Worm (Caenorhabditis elegans) whole organism, young adult: ENCODE data around the gene far-8.

Experiments used
- B0336.3 ChIP-seq: fragments of 200-800 bp; sonication (Bioruptor generic); IDR thresholded peaks from 2 replicates; pipeline ENCODE4 v1.3.6; 2022; ENCODE audit warnings: missing genetic modification characterization, missing compliant biosample characterization
- C17E4.6 ChIP-seq: fragments of 200-800 bp; sonication (Bioruptor generic); IDR thresholded peaks from 2 replicates; pipeline ENCODE4 v1.3.6; 2022; ENCODE audit warnings: missing genetic modification reagents, missing genetic modification characterization, missing compliant biosample characterization
- F22D6.2 ChIP-seq: sonication (generic microtip); optimal IDR thresholded peaks from 2 replicates; lab custom pipeline; 2016; ENCODE audit warnings: mild to moderate bottlenecking, missing genetic modification characterization, missing compliant biosample characterization
- F33H1.4 ChIP-seq: fragments of 200-800 bp; sonication (Bioruptor generic); IDR thresholded peaks from 2 replicates; pipeline ENCODE4 v1.3.6; 2022; ENCODE audit warnings: missing genetic modification reagents, missing genetic modification characterization, missing compliant biosample characterization
- K12H6.12 ChIP-seq: fragments of 200-800 bp; sonication (Bioruptor generic); optimal IDR thresholded peaks from 2 replicates; lab custom pipeline; 2018; ENCODE audit warnings: mild to moderate bottlenecking, missing genetic modification characterization, missing compliant biosample characterization
- T07F8.4 ChIP-seq: sonication (generic microtip); optimal IDR thresholded peaks from 2 replicates; lab custom pipeline; 2016; ENCODE audit warnings: mild to moderate bottlenecking, missing genetic modification characterization, moderate library complexity, missing compliant biosample characterization
- Y53G8AR.9 ChIP-seq: fragments of 200-800 bp; sonication (Bioruptor generic); conservative IDR thresholded peaks from 2 replicates; pipeline ENCODE4 v1.3.6; 2022; ENCODE audit warnings: missing genetic modification reagents, missing genetic modification characterization, missing compliant biosample characterization
- attf-3 ChIP-seq: fragments of 200-800 bp; sonication (Bioruptor generic); conservative IDR thresholded peaks from 2 replicates; pipeline ENCODE4 v1.3.6; 2022; ENCODE audit warnings: missing genetic modification reagents, missing genetic modification characterization, missing compliant biosample characterization
- attf-5 ChIP-seq: fragments of 200-800 bp; sonication (Bioruptor generic); optimal IDR thresholded peaks from 2 replicates; lab custom pipeline; 2018; ENCODE audit warnings: mild to moderate bottlenecking, missing genetic modification characterization, missing compliant biosample characterization
- bed-1 ChIP-seq: fragments of 200-800 bp; sonication (Bioruptor generic); IDR thresholded peaks from 2 replicates; pipeline ENCODE4 v1.3.6; 2022; ENCODE audit warnings: missing genetic modification reagents, missing genetic modification characterization, missing compliant biosample characterization
- cebp-2 ChIP-seq: fragments of 200-800 bp; sonication (Bioruptor generic); IDR thresholded peaks from 2 replicates; pipeline ENCODE4 v1.3.6; 2022; ENCODE audit warnings: missing genetic modification characterization, missing compliant biosample characterization
- ceh-100 ChIP-seq: fragments of 200-800 bp; sonication (Bioruptor generic); IDR thresholded peaks from 2 replicates; pipeline ENCODE4 v1.3.6; 2022; ENCODE audit warnings: missing genetic modification reagents, missing genetic modification characterization, missing compliant biosample characterization
- ceh-27 ChIP-seq: fragments of 200-800 bp; sonication (Bioruptor generic); optimal IDR thresholded peaks from 2 replicates; lab custom pipeline; 2018; ENCODE audit warnings: mild to moderate bottlenecking, missing genetic modification characterization, moderate library complexity, missing compliant biosample characterization
- ceh-58 ChIP-seq: fragments of 200-800 bp; sonication (Bioruptor generic); IDR thresholded peaks from 2 replicates; pipeline ENCODE4 v1.3.6; 2022; ENCODE audit warnings: missing genetic modification characterization, missing compliant biosample characterization
- chd-7 ChIP-seq: sonication (generic microtip); optimal IDR thresholded peaks from 2 replicates; lab custom pipeline; 2016; ENCODE audit warnings: mild to moderate bottlenecking, missing genetic modification characterization, moderate library complexity, missing compliant biosample characterization
- dox-1 ChIP-seq: fragments of 200-800 bp; sonication (Bioruptor generic); IDR thresholded peaks from 2 replicates; pipeline ENCODE4 v1.3.6; 2022; ENCODE audit warnings: missing genetic modification reagents, missing genetic modification characterization, missing compliant biosample characterization
- efl-1 ChIP-seq: fragments of 150-350 bp; optimal IDR thresholded peaks from 2 replicates; lab custom pipeline; 2014; ENCODE audit warnings: missing biosample characterization, missing genetic modification reagents, missing genetic modification characterization
- egl-44 ChIP-seq: fragments of 200-800 bp; sonication (Bioruptor generic); IDR thresholded peaks from 2 replicates; pipeline ENCODE4 v1.3.6; 2022; ENCODE audit warnings: missing genetic modification reagents, missing genetic modification characterization, missing compliant biosample characterization
- egrh-3 ChIP-seq: fragments of 200-800 bp; sonication (Bioruptor generic); IDR thresholded peaks from 2 replicates; pipeline ENCODE4 v1.3.6; 2022; ENCODE audit warnings: missing genetic modification reagents, missing genetic modification characterization, missing compliant biosample characterization
- hmg-20 ChIP-seq: fragments of 200-800 bp; sonication (Bioruptor generic); IDR thresholded peaks from 2 replicates; pipeline ENCODE4 v1.3.6; 2022; ENCODE audit warnings: missing genetic modification reagents, missing genetic modification characterization, missing compliant biosample characterization
- hrde-1 ChIP-seq: sonication (generic microtip); optimal IDR thresholded peaks from 2 replicates; lab custom pipeline; 2016; ENCODE audit warnings: missing genetic modification characterization, mild to moderate bottlenecking, missing compliant biosample characterization, moderate library complexity, missing genotype, missing genetic modification reagents, borderline replicate concordance
- hsf-1 ChIP-seq: fragments of 200-800 bp; sonication (Bioruptor generic); IDR thresholded peaks from 2 replicates; pipeline ENCODE4 v1.3.6; 2022; ENCODE audit warnings: missing genetic modification reagents, missing genetic modification characterization, missing compliant biosample characterization
- let-526 ChIP-seq: fragments of 200-800 bp; sonication (Bioruptor generic); IDR thresholded peaks from 2 replicates; pipeline ENCODE4 v1.3.6; 2022; ENCODE audit warnings: missing genetic modification reagents, missing genetic modification characterization, missing compliant biosample characterization
- lin-26 ChIP-seq: fragments of 200-800 bp; sonication (Bioruptor generic); IDR thresholded peaks from 2 replicates; pipeline ENCODE4 v1.3.6; 2022; ENCODE audit warnings: missing genetic modification reagents, missing genetic modification characterization, missing compliant biosample characterization
- lin-35 ChIP-seq, 3 experiments: fragments of 150-350 bp in 2 of 3; sonication (generic microtip) in 1 of 3; optimal IDR thresholded peaks; 2 replicates each; lab custom pipeline; 2014 to 2018; ENCODE audit warnings: missing biosample characterization in 3 of 3, missing genetic modification characterization in 3 of 3, missing genetic modification reagents in 3 of 3
- lin-40 ChIP-seq: sonication (generic microtip); optimal IDR thresholded peaks from 2 replicates; lab custom pipeline; 2016; ENCODE audit warnings: missing genetic modification characterization, mild to moderate bottlenecking, missing compliant biosample characterization, missing genotype, missing genetic modification reagents
- lsl-1 ChIP-seq: fragments of 200-800 bp; sonication (Bioruptor generic); optimal IDR thresholded peaks from 2 replicates; lab custom pipeline; 2018; ENCODE audit warnings: mild to moderate bottlenecking, missing genetic modification characterization, moderate library complexity, missing compliant biosample characterization
- lsy-27 ChIP-seq: sonication (generic microtip); optimal IDR thresholded peaks from 2 replicates; lab custom pipeline; 2017; ENCODE audit warnings: missing genetic modification characterization, mild to moderate bottlenecking, missing compliant biosample characterization, antibody characterized with exemption, missing genotype, borderline replicate concordance; ENCODE audit not compliant: insufficient read depth
- madf-3 ChIP-seq: fragments of 200-800 bp; sonication (Bioruptor generic); IDR thresholded peaks from 2 replicates; pipeline ENCODE4 v1.3.6; 2022; ENCODE audit warnings: missing genetic modification reagents, missing genetic modification characterization, missing compliant biosample characterization
- madf-8 ChIP-seq: fragments of 200-800 bp; sonication (Bioruptor generic); conservative IDR thresholded peaks from 2 replicates; pipeline ENCODE4 v1.3.6; 2022; ENCODE audit warnings: missing genetic modification reagents, missing genetic modification characterization, missing compliant biosample characterization
- mcd-1 ChIP-seq: fragments of 200-800 bp; sonication (Bioruptor generic); IDR thresholded peaks from 2 replicates; pipeline ENCODE4 v1.3.6; 2022; ENCODE audit warnings: missing genetic modification reagents, missing genetic modification characterization, missing compliant biosample characterization
- mxl-1 ChIP-seq: sonication (generic microtip); optimal IDR thresholded peaks from 2 replicates; lab custom pipeline; 2016; ENCODE audit warnings: missing genetic modification characterization, missing compliant biosample characterization
- nfya-2 ChIP-seq: fragments of 200-800 bp; sonication (Bioruptor generic); IDR thresholded peaks from 2 replicates; pipeline ENCODE4 v1.3.6; 2022; ENCODE audit warnings: missing genetic modification reagents, missing genetic modification characterization, missing compliant biosample characterization
- nfyb-1 ChIP-seq: fragments of 200-800 bp; sonication (Bioruptor generic); IDR thresholded peaks from 2 replicates; pipeline ENCODE4 v1.3.6; 2022; ENCODE audit warnings: missing genetic modification reagents, missing genetic modification characterization, missing compliant biosample characterization
- nhr-80 ChIP-seq: sonication (generic microtip); optimal IDR thresholded peaks from 2 replicates; lab custom pipeline; 2016; ENCODE audit warnings: missing genetic modification characterization, missing compliant biosample characterization
- nhr-90 ChIP-seq: sonication (generic microtip); optimal IDR thresholded peaks from 2 replicates; lab custom pipeline; 2016; ENCODE audit warnings: missing genotype, mild to moderate bottlenecking, missing genetic modification characterization, missing compliant biosample characterization
- pbrm-1 ChIP-seq: fragments of 200-800 bp; sonication (Bioruptor generic); IDR thresholded peaks from 2 replicates; pipeline ENCODE4 v1.3.6; 2022; ENCODE audit warnings: missing genetic modification reagents, missing genetic modification characterization, missing compliant biosample characterization
- repo-1 ChIP-seq: sonication (generic microtip); optimal IDR thresholded peaks from 2 replicates; lab custom pipeline; 2017; ENCODE audit warnings: mild to moderate bottlenecking, missing genetic modification characterization, missing compliant biosample characterization
- rpc-1 ChIP-seq, 2 experiments: fragments of 150-350 bp in 1 of 2; sonication (generic microtip) in 1 of 2; optimal IDR thresholded peaks; 2 replicates each; lab custom pipeline; 2014 to 2018; ENCODE audit warnings: missing biosample characterization in 1 of 2, missing genetic modification characterization in 1 of 2, missing genetic modification reagents in 1 of 2, missing genotype in 1 of 2
- somi-1 ChIP-seq: fragments of 200-800 bp; sonication (Bioruptor generic); optimal IDR thresholded peaks from 2 replicates; lab custom pipeline; 2018; ENCODE audit warnings: mild to moderate bottlenecking, missing genetic modification characterization, missing compliant biosample characterization
- tbp1 ChIP-seq: fragments of 200-800 bp; sonication (Bioruptor generic); optimal IDR thresholded peaks from 2 replicates; lab custom pipeline; 2018; ENCODE audit warnings: mild to moderate bottlenecking, missing genetic modification characterization, missing compliant biosample characterization
- zfh-2 ChIP-seq: fragments of 200-800 bp; sonication (Bioruptor generic); conservative IDR thresholded peaks from 2 replicates; pipeline ENCODE4 v1.3.6; 2022; ENCODE audit warnings: missing genetic modification reagents, missing genetic modification characterization, missing compliant biosample characterization
- ztf-26 ChIP-seq: sonication (generic microtip); optimal IDR thresholded peaks from 2 replicates; lab custom pipeline; 2017; ENCODE audit warnings: missing genetic modification characterization, missing compliant biosample characterization
- ztf-3 ChIP-seq: fragments of 200-800 bp; sonication (Bioruptor generic); optimal IDR thresholded peaks from 2 replicates; lab custom pipeline; 2018; ENCODE audit warnings: mild to moderate bottlenecking, missing genetic modification characterization, missing compliant biosample characterization
- ztf-6 ChIP-seq: fragments of 200-800 bp; sonication (Bioruptor generic); IDR thresholded peaks from 2 replicates; pipeline ENCODE4 v1.3.6; 2022; ENCODE audit warnings: missing genetic modification reagents, missing genetic modification characterization, missing compliant biosample characterization

Gene far-8

ce11 chrIII:883595-883994 is 40.9 kb downstream of the far-8 start:
- no peak for TF ChIP-seq madf-8 (GFP tag; lab: Robert Waterston, UW)
- TF ChIP-seq egl-44 (GFP tag; lab: Robert Waterston, UW): no peak
- TF ChIP-seq nfya-2 (GFP tag; lab: Robert Waterston, UW): no peak
- TF ChIP-seq lsy-27 (tag; lab: Kevin White, UChicago): no peak
- TF ChIP-seq bed-1 (GFP tag; lab: Robert Waterston, UW): no peak
- TF ChIP-seq B0336.3 (GFP tag; lab: Robert Waterston, UW): no peak
- TF ChIP-seq attf-5 (GFP tag; lab: Kevin White, UChicago): no peak
- no peak for TF ChIP-seq ceh-100 (GFP tag; lab: Robert Waterston, UW)
- TF ChIP-seq, all 124 proteins: peak for 0

- TF ChIP-seq lsl-1 (no peak), zfh-2 (no peak), ceh-58 (GFP tag; lab: Robert Waterston, UW) (no peak), F33H1.4 (GFP tag; lab: Robert Waterston, UW) (no peak), egrh-3 (no peak), ztf-6 (no peak), nfya-2 (GFP tag; lab: Robert Waterston, UW) (no peak), attf-3 (no peak), efl-1 (GFP tag; lab: Kevin White, UChicago) (no peak), ztf-3 (GFP tag; lab: Kevin White, UChicago) (no peak), rpc-1 (optimal IDR thresholded peaks at IDR 0.05; lab: Kevin White, UChicago) (no peak), rpc-1 (tag; optimal IDR thresholded peaks at IDR 0.05; lab: Kevin White, UChicago) (no peak), somi-1 (GFP tag; lab: Kevin White, UChicago) (no peak)
- TF ChIP-seq, all 124 proteins: peak for 0
Observed at ce11 chrIII:886726-887125, 44.0 kb downstream of the far-8 start, which contains the start of gene zer-1. Gene zer-1 (minus strand): TSS chrIII:886793.

- no peak for TF ChIP-seq hmg-20 (GFP tag; lab: Robert Waterston, UW)
- peak; percentile 74; the same call in 1 of the 2 replicates for TF ChIP-seq lin-26
- TF ChIP-seq let-526 (GFP tag; lab: Robert Waterston, UW): no peak
- TF ChIP-seq ztf-3 (GFP tag; lab: Kevin White, UChicago): no peak
- peak; percentile 59; the same call in 1 of the 2 replicates for TF ChIP-seq dox-1
- no peak for TF ChIP-seq F22D6.2 (tag; lab: Kevin White, UChicago)
- TF ChIP-seq lin-35 (GFP tag; optimal IDR thresholded peaks at IDR 0.05; lab: Kevin White, UChicago): peak in 1 of 3 experiments; percentile 41
- no peak for TF ChIP-seq tbp1 (GFP tag; lab: Kevin White, UChicago)
- 0 out of 2 replicates have a peak, but pooled peaks have one; percentile 30 for TF ChIP-seq Y53G8AR.9 (GFP tag; lab: Robert Waterston, UW)
- TF ChIP-seq madf-3 (GFP tag; lab: Robert Waterston, UW): no peak
- TF ChIP-seq chd-7: peak; percentile 45
- TF ChIP-seq pbrm-1 (GFP tag; lab: Robert Waterston, UW): peak; percentile 41; the same call in 1 of the 2 replicates
- peak; percentile 38; the same call in 1 of the 2 replicates for TF ChIP-seq B0336.3 (GFP tag; lab: Robert Waterston, UW)
- TF ChIP-seq lin-40 (tag; lab: Kevin White, UChicago): peak; percentile 76
- peak; percentile 56 for TF ChIP-seq ztf-26 (tag; lab: Kevin White, UChicago)
- TF ChIP-seq K12H6.12 (tag; lab: Kevin White, UChicago): peak; percentile 77
- TF ChIP-seq T07F8.4 (tag; lab: Kevin White, UChicago): no peak
- peak; percentile 80 for TF ChIP-seq ceh-27 (GFP tag; lab: Kevin White, UChicago)
- no peak for TF ChIP-seq cebp-2
- TF ChIP-seq attf-5 (GFP tag; lab: Kevin White, UChicago): peak; percentile 83
- peak; percentile 75 for TF ChIP-seq nhr-80 (tag; lab: Kevin White, UChicago)
- 0 out of 2 replicates have a peak, but pooled peaks have one; percentile 53 for TF ChIP-seq nfyb-1
- TF ChIP-seq hsf-1 (GFP tag; lab: Robert Waterston, UW): no peak
- TF ChIP-seq mxl-1: no peak
- peak; percentile 9 for TF ChIP-seq nhr-90 (tag; lab: Kevin White, UChicago)
- TF ChIP-seq hrde-1 (tag; lab: Kevin White, UChicago): no peak
- peak; percentile 93 for TF ChIP-seq zfh-2
- TF ChIP-seq repo-1: no peak
- TF ChIP-seq C17E4.6 (GFP tag; lab: Robert Waterston, UW): no peak
- TF ChIP-seq mcd-1: peak; percentile 71
Observed at ce11 chrIII:887874-888299, 45.2 kb downstream of the far-8 start.
